Worm (Caenorhabditis elegans) whole organism, mixed stage, embryonic: ENCODE results near the gene vha-15.

ENCODE experiments used
- ceh-83 ChIP-seq: fragments of 200-800 bp; sonication (Bioruptor generic); optimal IDR thresholded peaks from 2 replicates; lab custom pipeline; 2018; ENCODE audit warnings: mild to moderate bottlenecking, missing genetic modification characterization, missing compliant biosample characterization
- ces-1 ChIP-seq: fragments of 150-350 bp; optimal IDR thresholded peaks from 2 replicates; lab custom pipeline; 2014; ENCODE audit warnings: missing biosample characterization, missing genetic modification reagents, missing genetic modification characterization
- elt-1 ChIP-seq: sonication (generic microtip); optimal IDR thresholded peaks from 2 replicates; lab custom pipeline; 2017; ENCODE audit warnings: missing genetic modification characterization, mild to moderate bottlenecking, missing compliant biosample characterization, antibody characterized with exemption, moderate library complexity, borderline replicate concordance; ENCODE audit not compliant: insufficient read depth
- flh-1 ChIP-seq: fragments of 200-800 bp; sonication (Bioruptor generic); optimal IDR thresholded peaks from 2 replicates; lab custom pipeline; 2018; ENCODE audit warnings: mild to moderate bottlenecking, missing genetic modification characterization, moderate library complexity, missing compliant biosample characterization
- ham-2 ChIP-seq: fragments of 200-800 bp; sonication (Bioruptor generic); optimal IDR thresholded peaks from 2 replicates; lab custom pipeline; 2018; ENCODE audit warnings: mild to moderate bottlenecking, missing genetic modification characterization, missing compliant biosample characterization
- lin-13 ChIP-seq: fragments of 150-350 bp; optimal IDR thresholded peaks from 2 replicates; lab custom pipeline; 2014; ENCODE audit warnings: missing biosample characterization, missing genetic modification characterization
- lsy-2 ChIP-seq: fragments of 150-350 bp; optimal IDR thresholded peaks from 2 replicates; lab custom pipeline; 2014; ENCODE audit warnings: missing biosample characterization, missing genetic modification characterization
- nhr-12 ChIP-seq: fragments of 150-350 bp; optimal IDR thresholded peaks from 2 replicates; lab custom pipeline; 2014; ENCODE audit warnings: missing biosample characterization, missing genetic modification characterization
- nhr-237 ChIP-seq: fragments of 150-350 bp; optimal IDR thresholded peaks from 2 replicates; lab custom pipeline; 2014; ENCODE audit warnings: missing biosample characterization, missing genetic modification characterization
- pha-4 ChIP-seq: fragments of 150-350 bp; optimal IDR thresholded peaks from 2 replicates; lab custom pipeline; 2018; ENCODE audit warnings: missing biosample characterization, missing genetic modification reagents, missing genetic modification characterization
- sem-2 ChIP-seq: fragments of 200-800 bp; sonication (Bioruptor generic); optimal IDR thresholded peaks from 2 replicates; lab custom pipeline; 2018; ENCODE audit warnings: mild to moderate bottlenecking, missing genetic modification characterization, missing compliant biosample characterization
- snpc-4 ChIP-seq: fragments of 150-350 bp; optimal IDR thresholded peaks from 2 replicates; lab custom pipeline; 2014; ENCODE audit warnings: missing biosample characterization, missing genetic modification characterization
- sptf-1 ChIP-seq: sonication (generic microtip); optimal IDR thresholded peaks from 2 replicates; lab custom pipeline; 2017; ENCODE audit warnings: mild to moderate bottlenecking, missing genetic modification characterization, moderate library complexity, missing compliant biosample characterization

DNA sequence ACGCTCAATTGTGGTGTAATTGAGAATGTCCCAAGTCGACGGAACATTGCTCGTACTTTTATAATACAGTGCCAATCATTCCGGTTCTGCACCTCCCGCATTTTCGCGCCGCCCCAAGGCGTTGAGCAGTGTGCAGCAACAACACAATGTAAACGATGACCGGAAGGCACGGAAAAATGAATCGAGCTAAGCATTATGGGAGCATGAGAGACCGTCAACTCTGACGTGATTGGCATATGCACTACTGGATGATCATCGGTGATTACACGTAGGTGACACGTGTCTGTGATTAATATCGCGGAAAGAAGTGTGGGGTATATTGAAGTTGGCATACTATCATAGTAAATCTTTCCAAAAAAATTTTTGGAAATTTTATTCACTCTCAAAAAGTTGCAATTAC, 32.7 kb upstream of the vha-15 start, which contains the start of gene T24C12.4:
- TF ChIP-seq lin-13 (tag; lab: Kevin White, UChicago) (no peak), ham-2 (GFP tag; lab: Kevin White, UChicago) (no peak), snpc-4 (tag; lab: Kevin White, UChicago) (no peak), pha-4 (no peak), nhr-12 (tag; lab: Kevin White, UChicago) (no peak), ceh-83 (GFP tag; lab: Kevin White, UChicago) (no peak), sptf-1 (tag; lab: Kevin White, UChicago) (no peak), elt-1 (no peak), ces-1 (GFP tag; lab: Kevin White, UChicago) (no peak), lsy-2 (tag; lab: Kevin White, UChicago) (no peak), sem-2 (GFP tag; lab: Kevin White, UChicago) (no peak), flh-1 (GFP tag; lab: Kevin White, UChicago) (no peak), nhr-237 (tag; lab: Kevin White, UChicago) (no peak)
